Fruit fly (Drosophila melanogaster) whole organism, pupa: ENCODE results near the gene Gmap.

Experiments used
- CG10348 ChIP-seq: fragments of 200-800 bp; sonication (Bioruptor generic); IDR thresholded peaks from 2 replicates; pipeline ENCODE4 v1.3.6; 2022; ENCODE audit warnings: missing biosample characterization, missing genetic modification characterization
- CG13204 ChIP-seq: fragments of 200-800 bp; sonication (Bioruptor generic); optimal IDR thresholded peaks from 2 replicates; lab custom pipeline; 2018; ENCODE audit warnings: missing biosample characterization, mild to moderate bottlenecking, missing genetic modification characterization, moderate library complexity
- CG15710 ChIP-seq: fragments of 200-800 bp; sonication (Bioruptor generic); optimal IDR thresholded peaks from 2 replicates; lab custom pipeline; 2018; ENCODE audit warnings: missing biosample characterization, mild to moderate bottlenecking, missing genetic modification characterization, moderate library complexity
- CG32121 ChIP-seq: fragments of 200-800 bp; sonication (Bioruptor generic); IDR thresholded peaks from 2 replicates; pipeline ENCODE4 v1.3.6; 2022; ENCODE audit warnings: missing biosample characterization, missing genetic modification characterization
- CG34367 ChIP-seq: fragments of 200-800 bp; sonication (Bioruptor generic); optimal IDR thresholded peaks from 2 replicates; lab custom pipeline; 2018; ENCODE audit warnings: missing biosample characterization, mild to moderate bottlenecking, missing genetic modification characterization
- CG4496 ChIP-seq: fragments of 200-800 bp; sonication (Bioruptor generic); IDR thresholded peaks from 3 replicates; pipeline ENCODE4 v1.3.6; 2022; ENCODE audit warnings: missing biosample characterization, missing genetic modification characterization
- CG8301 ChIP-seq: fragments of 200-800 bp; sonication (Bioruptor generic); optimal IDR thresholded peaks from 2 replicates; lab custom pipeline; 2018; ENCODE audit warnings: missing biosample characterization, mild to moderate bottlenecking, missing genetic modification characterization
- CG9948 ChIP-seq: fragments of 200-800 bp; sonication (Bioruptor generic); optimal IDR thresholded peaks from 2 replicates; lab custom pipeline; 2018; ENCODE audit warnings: missing biosample characterization, mild to moderate bottlenecking, missing genetic modification characterization, moderate library complexity
- D1 ChIP-seq: fragments of 200-800 bp; sonication (Bioruptor generic); optimal IDR thresholded peaks from 2 replicates; lab custom pipeline; 2018; ENCODE audit warnings: missing biosample characterization, mild to moderate bottlenecking, missing genetic modification characterization, moderate library complexity
- EcR ChIP-seq: fragments of 200-800 bp; sonication (Bioruptor generic); optimal IDR thresholded peaks from 3 replicates; lab custom pipeline; 2019; ENCODE audit warnings: missing biosample characterization, missing genetic modification characterization, mild to moderate bottlenecking, moderate library complexity, missing genetic modification reagents
- Pif1A ChIP-seq: fragments of 200-800 bp; sonication (Bioruptor generic); optimal IDR thresholded peaks from 3 replicates; lab custom pipeline; 2016; ENCODE audit warnings: missing biosample characterization, missing genetic modification characterization
- Pif1B ChIP-seq: fragments of 200-800 bp; sonication (Bioruptor generic); optimal IDR thresholded peaks from 3 replicates; lab custom pipeline; 2016; ENCODE audit warnings: missing biosample characterization, missing genetic modification characterization
- fd96Ca ChIP-seq: fragments of 200-800 bp; sonication (Bioruptor generic); IDR thresholded peaks from 3 replicates; pipeline ENCODE4 v1.3.6; 2022; ENCODE audit warnings: missing biosample characterization, missing genetic modification characterization
- rn ChIP-seq: fragments of 200-800 bp; sonication (Bioruptor generic); IDR thresholded peaks from 2 replicates; pipeline ENCODE4 v1.3.6; 2022; ENCODE audit warnings: missing biosample characterization, missing genetic modification characterization

- TF ChIP-seq fd96Ca (no peak), Pif1A (GFP tag; lab: Kevin White, UChicago) (no peak), CG10348 (GFP tag; lab: Robert Waterston, UW) (no peak), CG4496 (GFP tag; lab: Robert Waterston, UW) (no peak), D1 (tag; lab: Kevin White, UChicago) (no peak), Pif1B (no peak), CG15710 (no peak), EcR (no peak), CG13204 (GFP tag; lab: Kevin White, UChicago) (no peak), CG8301 (tag; lab: Kevin White, UChicago) (no peak), CG32121 (GFP tag; lab: Robert Waterston, UW) (no peak), rn (GFP tag; lab: Robert Waterston, UW) (no peak), CG34367 (tag; lab: Kevin White, UChicago) (no peak), CG9948 (tag; lab: Kevin White, UChicago) (no peak)
These were observed 43.2 kb upstream of the Gmap start for dm6 chrX:15443502-15443901.
